Worm (Caenorhabditis elegans): ENCODE results near the gene ZK945.4.

DNA sequence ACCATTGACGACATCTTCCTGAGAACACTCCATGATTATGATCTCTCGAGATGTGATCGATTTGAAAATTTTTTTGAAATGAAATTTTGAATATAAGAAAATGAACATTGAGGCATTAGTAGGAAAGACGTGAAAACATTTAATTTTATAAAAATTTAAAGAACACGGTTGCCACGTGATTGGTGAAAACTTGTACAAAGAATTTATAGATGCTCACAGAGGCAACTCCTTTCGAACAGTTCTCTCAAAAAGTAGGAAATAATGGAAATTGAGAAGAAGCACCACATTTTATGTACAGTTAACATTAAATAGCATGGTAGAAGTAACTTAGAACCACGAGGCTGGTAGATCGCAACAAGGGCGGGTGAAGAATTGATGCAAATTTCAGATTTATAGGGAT is 1.4 kb upstream of the ZK945.4 start, which contains the start of gene ZK945.6:
- no peak for TF ChIP-seq ama-1 (optimal IDR thresholded peaks at IDR 0.05)
- TF ChIP-seq hmg-4 (GFP tag; optimal IDR thresholded peaks at IDR 0.05): no peak
- no peak for TF ChIP-seq tbx-37 (GFP tag; conservative IDR thresholded peaks at IDR 0.05)
- no peak for TF ChIP-seq aly-1 (tag; optimal IDR thresholded peaks at IDR 0.05)
- no peak for TF ChIP-seq flt-1 (GFP tag; IDR thresholded peaks at IDR 0.05)
- no peak for TF ChIP-seq hmbx-1 (tag; optimal IDR thresholded peaks at IDR 0.05)
